Worm (Caenorhabditis elegans): ENCODE data around the gene hach-1.

hach-1 gene

DNA sequence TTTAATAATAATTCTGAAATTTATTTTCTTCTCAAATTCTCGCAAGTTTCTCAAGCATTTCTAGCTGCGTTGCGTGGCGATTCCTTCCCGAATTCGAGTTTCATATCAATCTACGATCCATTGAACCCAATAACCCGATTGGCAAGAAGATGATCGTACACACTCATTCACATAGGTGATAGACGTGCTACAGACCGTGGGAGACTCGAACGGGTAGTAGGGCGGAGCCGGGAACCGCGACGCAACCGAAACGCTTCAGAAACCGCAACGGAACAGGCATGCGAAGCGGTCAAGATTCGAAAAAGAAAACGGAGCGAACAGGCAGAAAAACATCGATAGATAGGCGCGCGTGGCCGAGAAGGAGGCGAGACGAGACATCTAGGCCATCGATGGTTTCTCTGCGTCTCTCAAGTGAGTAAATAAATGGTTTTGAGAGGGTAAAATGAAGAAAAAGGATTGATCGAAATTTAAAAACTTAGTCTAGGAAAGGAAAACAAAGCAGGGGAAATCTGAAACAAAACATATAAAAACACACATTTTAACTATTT is 48.3 kb downstream of the hach-1 start, which contains the start of gene madf-11 (continued):
- TF ChIP-seq ceh-40 (GFP tag; IDR thresholded peaks at IDR 0.05): no peak
- TF ChIP-seq lin-26 (GFP tag; IDR thresholded peaks at IDR 0.05): no peak
- peak; percentile 31 for TF ChIP-seq tbp1 (GFP tag; optimal IDR thresholded peaks at IDR 0.05)

DNA sequence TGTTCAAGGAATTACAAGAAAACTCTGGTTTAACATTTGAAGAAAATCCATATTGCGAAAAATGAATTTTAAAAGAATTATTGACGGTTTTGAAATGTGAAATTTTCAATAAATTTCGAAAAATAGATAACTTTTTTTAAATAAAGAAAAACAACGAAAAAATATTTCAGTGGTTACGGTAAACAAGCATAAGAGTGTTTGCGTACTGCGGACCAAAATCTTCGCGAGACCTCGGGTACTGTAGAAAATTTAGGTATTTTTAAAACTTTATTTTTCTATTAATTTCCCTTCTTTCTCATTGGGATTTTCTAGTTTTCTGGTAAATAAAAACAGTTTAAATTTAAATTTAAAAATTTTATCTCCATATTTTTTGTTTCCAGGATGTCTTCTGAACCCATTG is 48.8 kb downstream of the hach-1 start, which contains the start of gene xnd-1:
Gene xnd-1 (plus strand): TSS at position 381 of the 400 bp plus-strand sequence.
- TF ChIP-seq efl-1 (GFP tag; optimal IDR thresholded peaks at IDR 0.05) (peak; percentile 41), rec-8 (tag; optimal IDR thresholded peaks at IDR 0.05) (no peak), ceh-91 (GFP tag; IDR thresholded peaks at IDR 0.05) (peak; percentile 52), lsl-1 (GFP tag; optimal IDR thresholded peaks at IDR 0.05) (peak; percentile 95), F57A8.1 (GFP tag; optimal IDR thresholded peaks at IDR 0.05) (no peak), F49E8.2 (tag; optimal IDR thresholded peaks at IDR 0.05; ENCODE audit: insufficient read depth) (peak; percentile 48), mel-28 (tag; optimal IDR thresholded peaks at IDR 0.05; ENCODE audit: borderline replicate concordance) (no peak), F33H1.4 (GFP tag; IDR thresholded peaks at IDR 0.05) (peak; percentile 82), madf-6 (GFP tag; IDR thresholded peaks at IDR 0.05) (peak; percentile 69), nhr-120 (GFP tag; IDR thresholded peaks at IDR 0.05) (no peak), lin-54 (GFP tag; optimal IDR thresholded peaks at IDR 0.05) (peak; percentile 46), let-607 (tag; optimal IDR thresholded peaks at IDR 0.05) (no peak), snpc-1.3 (tag; optimal IDR thresholded peaks at IDR 0.05; ENCODE audit: insufficient read depth) (peak; percentile 57), cebp-2 (GFP tag; IDR thresholded peaks at IDR 0.05) (no peak), dpl-1 (GFP tag; optimal IDR thresholded peaks at IDR 0.05) (peak; percentile 19), madf-8 (GFP tag; conservative IDR thresholded peaks at IDR 0.05) (0 out of 2 replicates have a peak, but pooled peaks have one; percentile 36), xnd-1 (tag; optimal IDR thresholded peaks at IDR 0.05) (no peak), D2030.7 (GFP tag; IDR thresholded peaks at IDR 0.05) (peak; percentile 43; the same call in 1 of the 2 replicates), ztf-18 (tag; optimal IDR thresholded peaks at IDR 0.05) (no peak), B0019.2 (GFP tag; conservative IDR thresholded peaks at IDR 0.05) (peak; percentile 54; the same call in 1 of the 2 replicates)
